Worm (Caenorhabditis elegans) whole organism, mixed stage, embryonic: ENCODE data around the gene ttbk-8.1.

Experiments used
- M03D4.4 ChIP-seq: sonication (generic microtip); optimal IDR thresholded peaks from 2 replicates; lab custom pipeline; 2017; ENCODE audit warnings: mild to moderate bottlenecking, missing genetic modification characterization, missing compliant biosample characterization
- bed-3 ChIP-seq: fragments of 200-800 bp; sonication (Bioruptor generic); optimal IDR thresholded peaks from 3 replicates; lab custom pipeline; 2018; ENCODE audit warnings: mild to moderate bottlenecking, missing genetic modification characterization, moderate library complexity, missing compliant biosample characterization
- blmp-1 ChIP-seq: fragments of 150-350 bp; optimal IDR thresholded peaks from 2 replicates; lab custom pipeline; 2014; ENCODE audit warnings: missing biosample characterization, missing genetic modification characterization
- ceh-43 ChIP-seq: fragments of 200-800 bp; sonication (Bioruptor generic); optimal IDR thresholded peaks from 2 replicates; lab custom pipeline; 2018; ENCODE audit warnings: mild to moderate bottlenecking, missing genetic modification characterization, moderate library complexity, missing compliant biosample characterization
- ceh-83 ChIP-seq: fragments of 200-800 bp; sonication (Bioruptor generic); optimal IDR thresholded peaks from 2 replicates; lab custom pipeline; 2018; ENCODE audit warnings: mild to moderate bottlenecking, missing genetic modification characterization, missing compliant biosample characterization
- drap-1 ChIP-seq: fragments of 200-800 bp; sonication (Bioruptor generic); optimal IDR thresholded peaks from 3 replicates; lab custom pipeline; 2018; ENCODE audit warnings: mild to moderate bottlenecking, missing genetic modification characterization, missing compliant biosample characterization
- elt-1 ChIP-seq: sonication (generic microtip); optimal IDR thresholded peaks from 2 replicates; lab custom pipeline; 2017; ENCODE audit warnings: missing genetic modification characterization, mild to moderate bottlenecking, missing compliant biosample characterization, antibody characterized with exemption, moderate library complexity, borderline replicate concordance; ENCODE audit not compliant: insufficient read depth
- elt-3 ChIP-seq: fragments of 150-350 bp; optimal IDR thresholded peaks from 2 replicates; lab custom pipeline; 2014; ENCODE audit warnings: missing biosample characterization, missing genetic modification characterization
- flh-1 ChIP-seq: fragments of 200-800 bp; sonication (Bioruptor generic); optimal IDR thresholded peaks from 2 replicates; lab custom pipeline; 2018; ENCODE audit warnings: mild to moderate bottlenecking, missing genetic modification characterization, moderate library complexity, missing compliant biosample characterization
- ham-2 ChIP-seq: fragments of 200-800 bp; sonication (Bioruptor generic); optimal IDR thresholded peaks from 2 replicates; lab custom pipeline; 2018; ENCODE audit warnings: mild to moderate bottlenecking, missing genetic modification characterization, missing compliant biosample characterization
- hlh-1 ChIP-seq: fragments of 150-350 bp; optimal IDR thresholded peaks from 2 replicates; lab custom pipeline; 2014; ENCODE audit warnings: missing biosample characterization, missing genetic modification reagents, missing genetic modification characterization
- lin-13 ChIP-seq: fragments of 150-350 bp; optimal IDR thresholded peaks from 2 replicates; lab custom pipeline; 2014; ENCODE audit warnings: missing biosample characterization, missing genetic modification characterization
- lsy-2 ChIP-seq: fragments of 150-350 bp; optimal IDR thresholded peaks from 2 replicates; lab custom pipeline; 2014; ENCODE audit warnings: missing biosample characterization, missing genetic modification characterization
- mab-5 ChIP-seq: fragments of 150-350 bp; optimal IDR thresholded peaks from 2 replicates; lab custom pipeline; 2014; ENCODE audit warnings: missing biosample characterization, missing genetic modification characterization
- mep-1 ChIP-seq: fragments of 150-350 bp; optimal IDR thresholded peaks from 2 replicates; lab custom pipeline; 2017; ENCODE audit warnings: missing biosample characterization, missing genetic modification reagents, missing genetic modification characterization, inconsistent platforms
- mls-2 ChIP-seq: sonication (generic microtip); optimal IDR thresholded peaks from 2 replicates; lab custom pipeline; 2016; ENCODE audit warnings: mild to moderate bottlenecking, missing genetic modification characterization, moderate library complexity, missing compliant biosample characterization
- nhr-12 ChIP-seq: fragments of 150-350 bp; optimal IDR thresholded peaks from 2 replicates; lab custom pipeline; 2014; ENCODE audit warnings: missing biosample characterization, missing genetic modification characterization
- nhr-2 ChIP-seq: fragments of 150-350 bp; optimal IDR thresholded peaks from 2 replicates; lab custom pipeline; 2014; ENCODE audit warnings: missing biosample characterization, missing genetic modification characterization
- nhr-237 ChIP-seq: fragments of 150-350 bp; optimal IDR thresholded peaks from 2 replicates; lab custom pipeline; 2014; ENCODE audit warnings: missing biosample characterization, missing genetic modification characterization
- nhr-28 ChIP-seq: fragments of 150-350 bp; optimal IDR thresholded peaks from 2 replicates; lab custom pipeline; 2014; ENCODE audit warnings: missing biosample characterization, missing genetic modification characterization
- nhr-76 ChIP-seq: sonication (generic microtip); optimal IDR thresholded peaks from 2 replicates; lab custom pipeline; 2017; ENCODE audit warnings: missing biosample characterization, missing genetic modification characterization
- pha-4 ChIP-seq: fragments of 150-350 bp; optimal IDR thresholded peaks from 2 replicates; lab custom pipeline; 2018; ENCODE audit warnings: missing biosample characterization, missing genetic modification reagents, missing genetic modification characterization
- sem-2 ChIP-seq: fragments of 200-800 bp; sonication (Bioruptor generic); optimal IDR thresholded peaks from 2 replicates; lab custom pipeline; 2018; ENCODE audit warnings: mild to moderate bottlenecking, missing genetic modification characterization, missing compliant biosample characterization
- snpc-4 ChIP-seq: fragments of 150-350 bp; optimal IDR thresholded peaks from 2 replicates; lab custom pipeline; 2014; ENCODE audit warnings: missing biosample characterization, missing genetic modification characterization
- tbx-8 ChIP-seq: fragments of 200-800 bp; sonication (Bioruptor generic); optimal IDR thresholded peaks from 2 replicates; lab custom pipeline; 2018; ENCODE audit warnings: mild to moderate bottlenecking, missing genetic modification characterization, moderate library complexity, missing compliant biosample characterization
- unc-120 ChIP-seq: sonication (generic microtip); optimal IDR thresholded peaks from 2 replicates; lab custom pipeline; 2017; ENCODE audit warnings: missing genetic modification characterization, missing compliant biosample characterization; ENCODE audit not compliant: poor library complexity, severe bottlenecking
- unc-39 ChIP-seq: fragments of 150-350 bp; optimal IDR thresholded peaks from 2 replicates; lab custom pipeline; 2014; ENCODE audit warnings: missing biosample characterization, missing genetic modification characterization
- unc-62 ChIP-seq: fragments of 150-350 bp; optimal IDR thresholded peaks from 2 replicates; lab custom pipeline; 2014; ENCODE audit warnings: missing biosample characterization, missing genetic modification reagents, missing genetic modification characterization
- zip-8 ChIP-seq: fragments of 150-350 bp; optimal IDR thresholded peaks from 2 replicates; lab custom pipeline; 2014; ENCODE audit warnings: missing biosample characterization, missing genetic modification characterization
- ztf-11 ChIP-seq: fragments of 150-350 bp; optimal IDR thresholded peaks from 2 replicates; lab custom pipeline; 2014; ENCODE audit warnings: missing biosample characterization, missing genetic modification characterization

ttbk-8.1 gene

ce11 chrIV:13460876-13461275, 11.2 kb upstream of the ttbk-8.1 start, which contains the start of gene Y38H8A.12:
Y38H8A.12 (minus strand) TSS chrIV:13460976.
- TF ChIP-seq unc-62 (no peak), elt-3 (tag; lab: Kevin White, UChicago) (no peak), unc-120 (tag; lab: Kevin White, UChicago) (no peak), lsy-2 (tag; lab: Kevin White, UChicago) (no peak), mls-2 (tag; lab: Kevin White, UChicago) (no peak), blmp-1 (tag; lab: Kevin White, UChicago) (no peak), tbx-8 (GFP tag; lab: Kevin White, UChicago) (no peak), flh-1 (GFP tag; lab: Kevin White, UChicago) (no peak), hlh-1 (tag; lab: Kevin White, UChicago) (no peak)

- TF ChIP-seq elt-1 (tag; lab: Kevin White, UChicago) (no peak), drap-1 (GFP tag; lab: Kevin White, UChicago) (no peak), hlh-1 (tag; lab: Kevin White, UChicago) (no peak), sem-2 (no peak), nhr-12 (tag; lab: Kevin White, UChicago) (no peak), lin-13 (tag; lab: Kevin White, UChicago) (no peak), pha-4 (tag; lab: Kevin White, UChicago) (no peak), elt-3 (tag; lab: Kevin White, UChicago) (no peak), nhr-2 (no peak), unc-39 (tag; lab: Kevin White, UChicago) (no peak), blmp-1 (tag; lab: Kevin White, UChicago) (no peak), ceh-43 (GFP tag; lab: Kevin White, UChicago) (no peak), ceh-83 (GFP tag; lab: Kevin White, UChicago) (no peak)
- TF ChIP-seq, all 35 proteins: peak for 0
These were observed 6.3 kb upstream of the ttbk-8.1 start, which contains the start of gene fezf-1 for ce11 chrIV:13465797-13466196. fezf-1 (plus strand) TSS chrIV:13466097.

ce11 chrIV:13474132-13474531, 2.0 kb downstream of the ttbk-8.1 start, which contains the start of gene Y38H8A.2:
Y38H8A.2 (plus strand) TSS chrIV:13474432.
- TF ChIP-seq lin-13 (tag; lab: Kevin White, UChicago) = no peak
- no peak for TF ChIP-seq blmp-1 (tag; lab: Kevin White, UChicago)
- no peak for TF ChIP-seq mab-5 (tag; lab: Kevin White, UChicago)
- no peak for TF ChIP-seq bed-3 (GFP tag; lab: Kevin White, UChicago)
- TF ChIP-seq nhr-76 (tag; lab: Kevin White, UChicago) = no peak
- TF ChIP-seq sem-2 = no peak
- TF ChIP-seq, all 35 proteins: peak for 0

ce11 chrIV:13482469-13482868, 10.4 kb downstream of the ttbk-8.1 start, which contains the start of gene Y38H8A.1:
Y38H8A.1 (plus strand) TSS chrIV:13482769.
- no peak for TF ChIP-seq bed-3 (GFP tag; lab: Kevin White, UChicago)
- no peak for TF ChIP-seq sem-2
- no peak for TF ChIP-seq ceh-43 (GFP tag; lab: Kevin White, UChicago)
- no peak for TF ChIP-seq nhr-28
- no peak for TF ChIP-seq snpc-4 (tag; lab: Kevin White, UChicago)
- TF ChIP-seq elt-3 (tag; lab: Kevin White, UChicago) = no peak
- no peak for TF ChIP-seq ham-2
- no peak for TF ChIP-seq M03D4.4 (tag; lab: Kevin White, UChicago)
- no peak for TF ChIP-seq nhr-2
- no peak for TF ChIP-seq hlh-1 (tag; lab: Kevin White, UChicago)
- no peak for TF ChIP-seq ztf-11 (tag; lab: Kevin White, UChicago)
- no peak for TF ChIP-seq tbx-8 (GFP tag; lab: Kevin White, UChicago)
- no peak for TF ChIP-seq mep-1 (tag; lab: Kevin White, UChicago)
- TF ChIP-seq flh-1 (GFP tag; lab: Kevin White, UChicago) = no peak
- no peak for TF ChIP-seq unc-62
- TF ChIP-seq zip-8 (tag; lab: Kevin White, UChicago) = no peak

ce11 chrIV:13483596-13483995, 11.5 kb downstream of the ttbk-8.1 start:
- no peak for TF ChIP-seq mep-1 (tag; lab: Kevin White, UChicago)
- no peak for TF ChIP-seq bed-3 (GFP tag; lab: Kevin White, UChicago)
- no peak for TF ChIP-seq mab-5 (tag; lab: Kevin White, UChicago)
- TF ChIP-seq unc-39 (tag; lab: Kevin White, UChicago) = no peak
- TF ChIP-seq nhr-76 (tag; lab: Kevin White, UChicago) = no peak
- no peak for TF ChIP-seq ceh-43 (GFP tag; lab: Kevin White, UChicago)
- TF ChIP-seq nhr-237 (tag; lab: Kevin White, UChicago) = no peak
